In genomic region chrX:3247768-3248167, ce11 we compare ENCODE assay signal across 2 worm cellular contexts.
A peak's percentile ranks its signal among the peaks of the same experiment; 100 is the strongest.
TF ChIP-seq lines count a peak whose summit lies in the region.

No protein-coding gene starts in this region.

TF ChIP-seq in whole organism, L4 larva, 104 proteins besides CTCF, POLR2A, EP300 and RAD21:
- no peak for TF ChIP-seq ztf-11 (tag; optimal IDR thresholded peaks at IDR 0.05; lab: Kevin White, UChicago)
- TF ChIP-seq D1046.2 (GFP tag; IDR thresholded peaks at IDR 0.05; lab: Robert Waterston, UW), result 0 out of 2 replicates have a peak, but pooled peaks have one; percentile 60
- TF ChIP-seq ceh-32 (tag; optimal IDR thresholded peaks at IDR 0.05; lab: Kevin White, UChicago; ENCODE audit: poor library complexity), result no peak
- TF ChIP-seq saeg-2 (GFP tag; IDR thresholded peaks at IDR 0.05; lab: Robert Waterston, UW), result no peak
- peak; percentile 65 for TF ChIP-seq set-16 (GFP tag; IDR thresholded peaks at IDR 0.05; lab: Robert Waterston, UW)
- TF ChIP-seq unc-62 (GFP tag; optimal IDR thresholded peaks at IDR 0.05 in 1 of 2; lab: Kevin White, UChicago), result peak in 1 of 2 experiments; percentile 33
- TF ChIP-seq unc-62 (tag; optimal IDR thresholded peaks at IDR 0.05; lab: Kevin White, UChicago), result no peak
- no peak for TF ChIP-seq nhr-76 (tag; optimal IDR thresholded peaks at IDR 0.05; lab: Kevin White, UChicago)

TF ChIP-seq in whole organism, young adult, 124 proteins besides CTCF, POLR2A, EP300 and RAD21:
- TF ChIP-seq B0336.3 (GFP tag; IDR thresholded peaks at IDR 0.05; lab: Robert Waterston, UW), result no peak
- no peak for TF ChIP-seq ccch-3 (GFP tag; optimal IDR thresholded peaks at IDR 0.05; lab: Kevin White, UChicago)
- no peak for TF ChIP-seq ceh-79 (tag; optimal IDR thresholded peaks at IDR 0.05; lab: Kevin White, UChicago)
- TF ChIP-seq ztf-28 (GFP tag; IDR thresholded peaks at IDR 0.05; lab: Robert Waterston, UW), result no peak
- no peak for TF ChIP-seq ceh-58 (GFP tag; IDR thresholded peaks at IDR 0.05; lab: Robert Waterston, UW)
- no peak for TF ChIP-seq nhr-179 (tag; optimal IDR thresholded peaks at IDR 0.05; lab: Kevin White, UChicago)
- peak; percentile 67 for TF ChIP-seq zfh-2 (GFP tag; conservative IDR thresholded peaks at IDR 0.05; lab: Robert Waterston, UW)
- no peak for TF ChIP-seq hmg-1.2 (GFP tag; IDR thresholded peaks at IDR 0.05; lab: Robert Waterston, UW)
